Fruit fly (Drosophila melanogaster) whole organism, embryonic: Measurements from ENCODE around the gene CG43886.

ENCODE experiments used
- B-H1 ChIP-seq: fragments of 200-800 bp; sonication (Bioruptor generic); IDR thresholded peaks from 3 replicates; pipeline ENCODE4 v1.3.6; 2022; ENCODE audit warnings: missing biosample characterization, missing genetic modification characterization
- BtbVII ChIP-seq: fragments of 200-800 bp; sonication (Bioruptor generic); optimal IDR thresholded peaks from 3 replicates; lab custom pipeline; 2017; ENCODE audit warnings: missing biosample characterization, mild to moderate bottlenecking, missing genetic modification characterization
- C15 ChIP-seq: fragments of 200-800 bp; sonication (Bioruptor generic); IDR thresholded peaks from 3 replicates; pipeline ENCODE4 v1.3.6; 2022; ENCODE audit warnings: missing biosample characterization, missing genetic modification characterization
- CG10321 ChIP-seq: fragments of 200-800 bp; sonication (Bioruptor generic); IDR thresholded peaks from 2 replicates; pipeline ENCODE4 v1.3.6; 2022; ENCODE audit warnings: missing biosample characterization, missing genetic modification characterization
- CG10431 ChIP-seq: fragments of 200-800 bp; sonication (Bioruptor generic); optimal IDR thresholded peaks from 3 replicates; lab custom pipeline; 2018; ENCODE audit warnings: missing biosample characterization, mild to moderate bottlenecking, missing genetic modification characterization
- CG10462 ChIP-seq: fragments of 200-800 bp; sonication (Bioruptor generic); optimal IDR thresholded peaks from 2 replicates; lab custom pipeline; 2016; ENCODE audit warnings: missing biosample characterization, missing genetic modification characterization
- CG11247 ChIP-seq: fragments of 200-800 bp; sonication (Bioruptor generic); IDR thresholded peaks from 2 replicates; pipeline ENCODE4 v1.3.6; 2022; ENCODE audit warnings: missing biosample characterization, missing genetic modification characterization
- CG1233 ChIP-seq: fragments of 200-800 bp; sonication (Bioruptor generic); optimal IDR thresholded peaks from 4 replicates; lab custom pipeline; 2018; ENCODE audit warnings: missing biosample characterization, mild to moderate bottlenecking, missing genetic modification characterization
- CG13296 ChIP-seq: fragments of 200-800 bp; sonication (Bioruptor generic); optimal IDR thresholded peaks from 3 replicates; lab custom pipeline; 2018; ENCODE audit warnings: missing biosample characterization, mild to moderate bottlenecking, missing genetic modification characterization
- CG13424 ChIP-seq: fragments of 200-800 bp; sonication (Bioruptor generic); optimal IDR thresholded peaks from 2 replicates; lab custom pipeline; 2019; ENCODE audit warnings: missing biosample characterization, mild to moderate bottlenecking, missing genetic modification characterization, moderate library complexity
- CG14667 ChIP-seq: fragments of 200-800 bp; sonication (Bioruptor generic); IDR thresholded peaks from 2 replicates; pipeline ENCODE4 v1.3.6; 2022; ENCODE audit warnings: missing biosample characterization, missing genetic modification characterization
- CG15269 ChIP-seq: fragments of 200-800 bp; sonication (Bioruptor generic); optimal IDR thresholded peaks from 2 replicates; lab custom pipeline; 2018; ENCODE audit warnings: missing biosample characterization, mild to moderate bottlenecking, missing genetic modification characterization, moderate library complexity
- CG1529 ChIP-seq: fragments of 200-800 bp; sonication (Bioruptor generic); optimal IDR thresholded peaks from 3 replicates; lab custom pipeline; 2018; ENCODE audit warnings: missing biosample characterization, missing genetic modification characterization
- CG15601 ChIP-seq: fragments of 200-800 bp; sonication (Bioruptor generic); optimal IDR thresholded peaks from 3 replicates; lab custom pipeline; 2019; ENCODE audit warnings: missing biosample characterization, mild to moderate bottlenecking, missing genetic modification characterization, moderate library complexity
- CG17328 ChIP-seq: fragments of 200-800 bp; sonication (Bioruptor generic); IDR thresholded peaks from 2 replicates; pipeline ENCODE4 v1.3.6; 2022; ENCODE audit warnings: missing biosample characterization, missing genetic modification characterization
- CG18619 ChIP-seq: fragments of 200-800 bp; sonication (Bioruptor generic); optimal IDR thresholded peaks from 3 replicates; lab custom pipeline; 2017; ENCODE audit warnings: missing biosample characterization, mild to moderate bottlenecking, missing genetic modification characterization
- CG32767 ChIP-seq: fragments of 200-800 bp; sonication (Bioruptor generic); IDR thresholded peaks from 2 replicates; pipeline ENCODE4 v1.3.6; 2022; ENCODE audit warnings: missing biosample characterization, missing genetic modification characterization
- CG4707 ChIP-seq: fragments of 200-800 bp; sonication (Bioruptor generic); optimal IDR thresholded peaks from 2 replicates; lab custom pipeline; 2018; ENCODE audit warnings: missing biosample characterization, mild to moderate bottlenecking, missing genetic modification characterization, moderate library complexity
- CG5245 ChIP-seq: fragments of 200-800 bp; sonication (Bioruptor generic); optimal IDR thresholded peaks from 3 replicates; lab custom pipeline; 2016; ENCODE audit warnings: missing biosample characterization, missing genetic modification characterization
- CG6683 ChIP-seq: fragments of 200-800 bp; sonication (Bioruptor generic); optimal IDR thresholded peaks from 2 replicates; lab custom pipeline; 2017; ENCODE audit warnings: missing biosample characterization, mild to moderate bottlenecking, missing genetic modification characterization, missing genetic modification reagents
- CG6765 ChIP-seq: fragments of 200-800 bp; sonication (Bioruptor generic); optimal IDR thresholded peaks from 3 replicates; lab custom pipeline; 2017; ENCODE audit warnings: missing biosample characterization, mild to moderate bottlenecking, missing genetic modification characterization
- CG9215 ChIP-seq: fragments of 200-800 bp; sonication (Bioruptor generic); IDR thresholded peaks from 2 replicates; pipeline ENCODE4 v1.3.6; 2022; ENCODE audit warnings: missing biosample characterization, missing genetic modification characterization
- CG9817 ChIP-seq: fragments of 200-800 bp; sonication (Bioruptor generic); optimal IDR thresholded peaks from 2 replicates; lab custom pipeline; 2018; ENCODE audit warnings: missing biosample characterization, mild to moderate bottlenecking, missing genetic modification characterization, moderate library complexity
- Fer1 ChIP-seq: fragments of 200-800 bp; sonication (Bioruptor generic); optimal IDR thresholded peaks from 2 replicates; lab custom pipeline; 2017; ENCODE audit warnings: missing biosample characterization, mild to moderate bottlenecking, missing genetic modification characterization
- GATAe ChIP-seq: fragments of 200-800 bp; sonication (Bioruptor generic); conservative IDR thresholded peaks from 2 replicates; pipeline ENCODE4 v1.3.6; 2022; ENCODE audit warnings: missing biosample characterization, missing genetic modification characterization
- Myb ChIP-seq: fragments of 200-800 bp; sonication (Bioruptor generic); optimal IDR thresholded peaks from 2 replicates; lab custom pipeline; 2016; ENCODE audit warnings: missing biosample characterization, missing genetic modification characterization
- Sox102F ChIP-seq: fragments of 200-800 bp; sonication (Bioruptor generic); optimal IDR thresholded peaks from 2 replicates; lab custom pipeline; 2018; ENCODE audit warnings: missing biosample characterization, mild to moderate bottlenecking, missing genetic modification characterization, moderate library complexity
- cad ChIP-seq: fragments of >200 bp; optimal IDR thresholded peaks from 2 replicates; lab custom pipeline; 2017; ENCODE audit warnings: missing biosample characterization, missing genetic modification characterization
- chn ChIP-seq: fragments of 200-800 bp; sonication (Bioruptor generic); optimal IDR thresholded peaks from 2 replicates; lab custom pipeline; 2016; ENCODE audit warnings: missing biosample characterization, missing genetic modification characterization
- crp ChIP-seq, 2 experiments: fragments of 200-800 bp; sonication (Bioruptor generic); optimal IDR thresholded peaks; 2 replicates in 1 of 2; 3 replicates in 1 of 2; lab custom pipeline; 2017; ENCODE audit warnings: missing biosample characterization in 2 of 2, missing genetic modification characterization in 2 of 2, mild to moderate bottlenecking in 1 of 2, moderate library complexity in 1 of 2
- gcm2 ChIP-seq: fragments of 200-800 bp; sonication (Bioruptor generic); optimal IDR thresholded peaks from 2 replicates; lab custom pipeline; 2016; ENCODE audit warnings: missing biosample characterization, missing genetic modification characterization
- gem ChIP-seq: fragments of 200-800 bp; sonication (Bioruptor generic); optimal IDR thresholded peaks from 2 replicates; lab custom pipeline; 2019; ENCODE audit warnings: missing biosample characterization, mild to moderate bottlenecking, missing genetic modification characterization, moderate library complexity
- gfzf ChIP-seq: fragments of 200-800 bp; sonication (Bioruptor generic); optimal IDR thresholded peaks from 2 replicates; lab custom pipeline; 2016; ENCODE audit warnings: missing biosample characterization, mild to moderate bottlenecking, missing genetic modification characterization, moderate library complexity
- gsb ChIP-seq: fragments of 200-800 bp; sonication (Bioruptor generic); IDR thresholded peaks from 2 replicates; pipeline ENCODE4 v1.3.6; 2022; ENCODE audit warnings: missing biosample characterization, missing genetic modification characterization
- jumu ChIP-seq: fragments of 200-800 bp; sonication (Bioruptor generic); optimal IDR thresholded peaks from 3 replicates; lab custom pipeline; 2016; ENCODE audit warnings: missing biosample characterization, missing genetic modification characterization
- klu ChIP-seq: fragments of 200-800 bp; sonication (Bioruptor generic); IDR thresholded peaks from 2 replicates; pipeline ENCODE4 v1.3.6; 2022; ENCODE audit warnings: missing biosample characterization, missing genetic modification characterization
- nom ChIP-seq: fragments of 200-800 bp; sonication (Bioruptor generic); optimal IDR thresholded peaks from 2 replicates; lab custom pipeline; 2017; ENCODE audit warnings: missing biosample characterization, missing genetic modification characterization, mild to moderate bottlenecking, moderate library complexity, missing genetic modification reagents
- pan ChIP-seq, 4 experiments: fragments of >200 bp in 3 of 4; fragments of 200-800 bp in 1 of 4; sonication (Bioruptor generic) in 1 of 4; optimal IDR thresholded peaks in 3 of 4; IDR thresholded peaks in 1 of 4; 2 replicates each; pipeline versions ENCODE4 v1.3.6 to Lab custom; 2017 to 2022; ENCODE audit warnings: missing biosample characterization in 2 of 4, missing genetic modification characterization in 2 of 4, mixed read lengths in 1 of 4
- peb ChIP-seq: fragments of 200-800 bp; sonication (Bioruptor generic); IDR thresholded peaks from 2 replicates; pipeline ENCODE4 v1.3.6; 2022; ENCODE audit warnings: missing biosample characterization, missing genetic modification characterization
- pfk ChIP-seq: fragments of 200-800 bp; sonication (Bioruptor generic); optimal IDR thresholded peaks from 2 replicates; lab custom pipeline; 2018; ENCODE audit warnings: missing biosample characterization, mild to moderate bottlenecking, missing genetic modification characterization, moderate library complexity
- phol ChIP-seq: fragments of 200-800 bp; sonication (Bioruptor generic); optimal IDR thresholded peaks from 3 replicates; lab custom pipeline; 2018; ENCODE audit warnings: missing biosample characterization, mild to moderate bottlenecking, missing genetic modification characterization, moderate library complexity
- pita ChIP-seq: fragments of 200-800 bp; sonication (Bioruptor generic); optimal IDR thresholded peaks from 2 replicates; lab custom pipeline; 2017; ENCODE audit warnings: missing biosample characterization, mild to moderate bottlenecking, missing genetic modification characterization
- pum ChIP-seq: fragments of 200-800 bp; sonication (Bioruptor generic); optimal IDR thresholded peaks from 2 replicates; lab custom pipeline; 2016; ENCODE audit warnings: missing biosample characterization, missing genetic modification characterization
- schlank ChIP-seq: fragments of 200-800 bp; sonication (Bioruptor generic); optimal IDR thresholded peaks from 2 replicates; lab custom pipeline; 2018; ENCODE audit warnings: missing biosample characterization, mild to moderate bottlenecking, missing genetic modification characterization
- shn ChIP-seq: fragments of 200-800 bp; sonication (Bioruptor generic); optimal IDR thresholded peaks from 3 replicates; lab custom pipeline; 2016; ENCODE audit warnings: missing biosample characterization, missing genetic modification characterization
- sob ChIP-seq: fragments of 200-800 bp; sonication (Bioruptor generic); IDR thresholded peaks from 2 replicates; pipeline ENCODE4 v1.3.6; 2022; ENCODE audit warnings: missing biosample characterization, missing genetic modification characterization
- unpg ChIP-seq: fragments of 200-800 bp; sonication (Bioruptor generic); optimal IDR thresholded peaks from 3 replicates; lab custom pipeline; 2018; ENCODE audit warnings: missing biosample characterization, mild to moderate bottlenecking, missing genetic modification characterization, moderate library complexity
- vfl ChIP-seq: fragments of 200-800 bp; sonication (Bioruptor generic); optimal IDR thresholded peaks from 2 replicates; lab custom pipeline; 2016; ENCODE audit warnings: missing biosample characterization, missing genetic modification characterization
- zf30C ChIP-seq: fragments of 200-800 bp; sonication (Bioruptor generic); optimal IDR thresholded peaks from 3 replicates; lab custom pipeline; 2018; ENCODE audit warnings: missing biosample characterization, mild to moderate bottlenecking, missing genetic modification characterization
- zfh2 ChIP-seq: fragments of 200-800 bp; sonication (Bioruptor generic); optimal IDR thresholded peaks from 2 replicates; lab custom pipeline; 2016; ENCODE audit warnings: missing biosample characterization, missing genetic modification characterization

Gene CG43886

DNA sequence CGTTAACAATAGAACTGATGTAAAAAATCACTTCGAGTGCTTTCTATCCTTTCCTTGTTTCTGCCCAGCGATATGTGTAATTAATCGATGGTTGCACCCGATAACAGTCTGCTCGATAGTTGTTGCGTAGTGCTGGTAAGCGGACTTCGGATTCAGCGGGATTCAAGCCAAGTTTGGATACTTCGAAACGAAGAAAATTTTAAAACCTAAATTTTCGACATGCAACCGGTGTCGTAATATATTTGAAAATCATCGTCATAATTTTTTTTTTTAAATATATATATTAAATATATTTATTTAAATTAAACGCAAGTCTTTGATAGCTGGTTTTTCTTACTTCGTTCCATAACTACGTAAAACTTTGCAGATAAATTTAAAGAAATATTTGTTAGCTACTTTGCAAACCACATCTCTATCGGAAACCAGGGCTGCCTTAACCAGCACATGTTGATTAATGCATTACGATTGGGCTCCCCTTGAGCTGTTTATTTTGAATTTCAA lies 38.3 kb upstream of the CG43886 start, which contains the start of the genes UbcE2M and Dhps (continued):
- TF ChIP-seq klu (GFP tag; lab: Robert Waterston, UW): peak; percentile 62; the same call in 1 of the 2 replicates
- TF ChIP-seq CG9817 (tag; lab: Kevin White, UChicago): peak; percentile 89
- TF ChIP-seq CG6683 (GFP tag; lab: Kevin White, UChicago): peak; percentile 58
- TF ChIP-seq crp (GFP tag; optimal IDR thresholded peaks at IDR 0.05; lab: Kevin White, UChicago): peak in 1 of 2 experiments; percentile 60
- TF ChIP-seq schlank (tag; lab: Kevin White, UChicago): peak; percentile 6
- peak; percentile 86 for TF ChIP-seq phol (tag; lab: Kevin White, UChicago)
- no peak for TF ChIP-seq CG5245
- TF ChIP-seq Fer1: peak; percentile 78
- TF ChIP-seq CG18619 (GFP tag; lab: Kevin White, UChicago): peak; percentile 79
- no peak for TF ChIP-seq CG10321 (GFP tag; lab: Robert Waterston, UW)
- TF ChIP-seq chn: peak; percentile 41
- no peak for TF ChIP-seq pita (GFP tag; lab: Kevin White, UChicago)
- TF ChIP-seq CG6765: peak; percentile 59
- peak; percentile 85 for TF ChIP-seq CG9215 (GFP tag; lab: Robert Waterston, UW)
- peak; percentile 38 for TF ChIP-seq pum
- TF ChIP-seq jumu (GFP tag; lab: Kevin White, UChicago): peak; percentile 43
- TF ChIP-seq peb (GFP tag; lab: Robert Waterston, UW): peak; percentile 43; the same call in 1 of the 2 replicates
- TF ChIP-seq CG4707 (GFP tag; lab: Kevin White, UChicago): no peak
- TF ChIP-seq zf30C: no peak
- no peak for TF ChIP-seq cad (GFP tag; lab: Kevin White, UChicago)
- TF ChIP-seq gcm2 (GFP tag; lab: Kevin White, UChicago): no peak
- TF ChIP-seq shn (GFP tag; lab: Kevin White, UChicago): peak; percentile 24
- TF ChIP-seq Sox102F (GFP tag; lab: Kevin White, UChicago): no peak
- TF ChIP-seq CG17328 (GFP tag; lab: Robert Waterston, UW): no peak
- peak; percentile 66 for TF ChIP-seq Myb (GFP tag; lab: Kevin White, UChicago)
- peak; percentile 46 for TF ChIP-seq BtbVII (GFP tag; lab: Kevin White, UChicago)
- 0 out of 2 replicates have a peak, but pooled peaks have one; percentile 11 for TF ChIP-seq GATAe (GFP tag; lab: Robert Waterston, UW)
- peak; percentile 68 for TF ChIP-seq CG1233
- no peak for TF ChIP-seq C15 (GFP tag; lab: Robert Waterston, UW)
- TF ChIP-seq nom (GFP tag; lab: Kevin White, UChicago): peak; percentile 27
- peak; percentile 72 for TF ChIP-seq CG13296 (GFP tag; lab: Kevin White, UChicago)
- TF ChIP-seq vfl (GFP tag; lab: Kevin White, UChicago): peak; percentile 29
- peak; percentile 84 for TF ChIP-seq CG13424 (tag; lab: Kevin White, UChicago)
- peak; percentile 66 for TF ChIP-seq unpg
- no peak for TF ChIP-seq gfzf (GFP tag; lab: Kevin White, UChicago)
- no peak for TF ChIP-seq pan (optimal IDR thresholded peaks at IDR 0.05; lab: Kevin White, UChicago)
- peak in 1 of 2 experiments; percentile 57 for TF ChIP-seq pan (GFP tag; optimal IDR thresholded peaks at IDR 0.05 in 1 of 2, IDR thresholded peaks at IDR 0.05 in 1 of 2)
- no peak for TF ChIP-seq CG15269 (tag; lab: Kevin White, UChicago)
- no peak for TF ChIP-seq CG15601 (tag; lab: Kevin White, UChicago)
- peak; percentile 60 for TF ChIP-seq CG14667 (GFP tag; lab: Robert Waterston, UW)
- TF ChIP-seq CG10431 (GFP tag; lab: Kevin White, UChicago): peak; percentile 48
- peak; percentile 33; the same call in 1 of the 3 replicates for TF ChIP-seq B-H1
- TF ChIP-seq sob (GFP tag; lab: Robert Waterston, UW): peak; percentile 73
- no peak for TF ChIP-seq CG10462 (GFP tag; lab: Kevin White, UChicago)
- peak; percentile 3 for TF ChIP-seq CG1529 (GFP tag; lab: Kevin White, UChicago)
- TF ChIP-seq pfk (GFP tag; lab: Kevin White, UChicago): no peak
- TF ChIP-seq gem (tag; lab: Kevin White, UChicago): no peak
- TF ChIP-seq gsb (GFP tag; lab: Robert Waterston, UW): no peak
- TF ChIP-seq zfh2 (GFP tag; lab: Kevin White, UChicago): peak; percentile 80
- peak; percentile 50; the same call in 1 of the 2 replicates for TF ChIP-seq CG11247 (GFP tag; lab: Robert Waterston, UW)
- no peak for TF ChIP-seq CG32767 (GFP tag; lab: Robert Waterston, UW)
